Fruit fly (Drosophila melanogaster) whole organism, embryonic: ENCODE results near the gene Ugt301D1.
A peak's percentile ranks its signal among the peaks of the same experiment; 100 is the strongest.

Experiments used
- Aef1 ChIP-seq: fragments of 200-800 bp; sonication (Bioruptor generic); IDR thresholded peaks from 3 replicates; pipeline ENCODE4 v1.3.6; 2022; ENCODE audit warnings: missing biosample characterization, missing genetic modification characterization
- CG10543 ChIP-seq: fragments of 200-800 bp; sonication (Bioruptor generic); optimal IDR thresholded peaks from 3 replicates; lab custom pipeline; 2017; ENCODE audit warnings: missing biosample characterization, mild to moderate bottlenecking, missing genetic modification characterization, moderate library complexity
- CG12769 ChIP-seq: fragments of 200-800 bp; sonication (Bioruptor generic); optimal IDR thresholded peaks from 2 replicates; lab custom pipeline; 2019; ENCODE audit warnings: missing biosample characterization, mild to moderate bottlenecking, missing genetic modification characterization, moderate library complexity
- CG14441 ChIP-seq: fragments of 200-800 bp; sonication (Bioruptor generic); IDR thresholded peaks from 2 replicates; pipeline ENCODE4 v1.3.6; 2022; ENCODE audit warnings: missing biosample characterization, missing genetic modification characterization
- CG17612 ChIP-seq: fragments of 200-800 bp; sonication (Bioruptor generic); IDR thresholded peaks from 2 replicates; pipeline ENCODE4 v1.3.6; 2022; ENCODE audit warnings: missing biosample characterization, missing genetic modification characterization
- CG18599 ChIP-seq: fragments of 200-800 bp; sonication (Bioruptor generic); optimal IDR thresholded peaks from 3 replicates; lab custom pipeline; 2017; ENCODE audit warnings: missing biosample characterization, missing genetic modification characterization, mild to moderate bottlenecking, moderate library complexity, missing genetic modification reagents
- CG18764 ChIP-seq: fragments of 200-800 bp; sonication (Bioruptor generic); optimal IDR thresholded peaks from 3 replicates; lab custom pipeline; 2016; ENCODE audit warnings: missing biosample characterization, missing genetic modification characterization
- CG2116 ChIP-seq: fragments of 200-800 bp; sonication (Bioruptor generic); optimal IDR thresholded peaks from 3 replicates; lab custom pipeline; 2018; ENCODE audit warnings: missing biosample characterization, mild to moderate bottlenecking, missing genetic modification characterization
- CG2199 ChIP-seq: fragments of 200-800 bp; sonication (Bioruptor generic); IDR thresholded peaks from 3 replicates; pipeline ENCODE4 v1.3.6; 2022; ENCODE audit warnings: missing biosample characterization, missing genetic modification characterization
- CG3065 ChIP-seq: fragments of 200-800 bp; sonication (Bioruptor generic); optimal IDR thresholded peaks from 2 replicates; lab custom pipeline; 2016; ENCODE audit warnings: missing biosample characterization, missing genetic modification characterization
- CG6813 ChIP-seq: fragments of 200-800 bp; sonication (Bioruptor generic); optimal IDR thresholded peaks from 2 replicates; lab custom pipeline; 2017; ENCODE audit warnings: missing biosample characterization, missing genetic modification characterization, mild to moderate bottlenecking, moderate library complexity, missing genetic modification reagents
- CG8290 ChIP-seq, 3 experiments: fragments of 200-800 bp; sonication (Bioruptor generic); optimal IDR thresholded peaks; 2 replicates each; lab custom pipeline; 2016 to 2019; ENCODE audit warnings: missing biosample characterization in 3 of 3, missing genetic modification characterization in 3 of 3, mild to moderate bottlenecking in 2 of 3, moderate library complexity in 1 of 3
- Deaf1 ChIP-seq: fragments of 200-800 bp; optimal IDR thresholded peaks from 3 replicates; lab custom pipeline; 2019; ENCODE audit warnings: missing biosample characterization, mild to moderate bottlenecking, missing genetic modification characterization, moderate library complexity
- Doc2 ChIP-seq: fragments of 200-800 bp; sonication (Bioruptor generic); IDR thresholded peaks from 2 replicates; pipeline ENCODE4 v1.3.6; 2022; ENCODE audit warnings: missing biosample characterization, missing genetic modification characterization
- GATAe ChIP-seq: fragments of 200-800 bp; sonication (Bioruptor generic); conservative IDR thresholded peaks from 2 replicates; pipeline ENCODE4 v1.3.6; 2022; ENCODE audit warnings: missing biosample characterization, missing genetic modification characterization
- HHEX ChIP-seq: fragments of 200-800 bp; sonication (Bioruptor generic); optimal IDR thresholded peaks from 3 replicates; lab custom pipeline; 2017; ENCODE audit warnings: missing biosample characterization, mild to moderate bottlenecking, missing genetic modification characterization, missing genetic modification reagents
- HLHmδ ChIP-seq: fragments of 200-800 bp; sonication (Bioruptor generic); optimal IDR thresholded peaks from 2 replicates; lab custom pipeline; 2018; ENCODE audit warnings: missing biosample characterization, mild to moderate bottlenecking, missing genetic modification characterization, moderate library complexity
- Hey ChIP-seq: fragments of 200-800 bp; sonication (Bioruptor generic); optimal IDR thresholded peaks from 3 replicates; lab custom pipeline; 2018; ENCODE audit warnings: missing biosample characterization, mild to moderate bottlenecking, missing genetic modification characterization
- HmgZ ChIP-seq: fragments of 200-800 bp; sonication (Bioruptor generic); optimal IDR thresholded peaks from 2 replicates; lab custom pipeline; 2018; ENCODE audit warnings: missing biosample characterization, mild to moderate bottlenecking, missing genetic modification characterization
- Med ChIP-seq: fragments of 200-800 bp; sonication (Bioruptor generic); peaks from one replicate; lab custom pipeline; 2016; ENCODE audit warnings: missing biosample characterization, missing genetic modification characterization, mild to moderate bottlenecking, inconsistent platforms, moderate library complexity
- NFAT ChIP-seq: fragments of 200-800 bp; sonication (Bioruptor generic); IDR thresholded peaks from 2 replicates; pipeline ENCODE4 v1.3.6; 2022; ENCODE audit warnings: missing biosample characterization, missing genetic modification characterization
- Nf-YC ChIP-seq: fragments of 200-800 bp; optimal IDR thresholded peaks from 3 replicates; lab custom pipeline; 2019; ENCODE audit warnings: missing biosample characterization, mild to moderate bottlenecking, missing genetic modification characterization, moderate library complexity
- Ptx1 ChIP-seq: fragments of 200-800 bp; sonication (Bioruptor generic); IDR thresholded peaks from 2 replicates; pipeline ENCODE4 v1.3.6; 2022; ENCODE audit warnings: missing biosample characterization, missing genetic modification characterization
- Rx ChIP-seq: fragments of 200-800 bp; sonication (Bioruptor generic); IDR thresholded peaks from 2 replicates; pipeline ENCODE4 v1.3.6; 2022; ENCODE audit warnings: missing biosample characterization, missing genetic modification characterization
- Trl ChIP-seq, 3 experiments: fragments of >200 bp in 2 of 3; fragments of 200-800 bp in 1 of 3; sonication (Bioruptor generic) in 1 of 3; optimal IDR thresholded peaks; 2 replicates in 1 of 3; 3 replicates in 2 of 3; lab custom pipeline; 2016 to 2017; ENCODE audit warnings: missing biosample characterization in 1 of 3, missing genetic modification characterization in 1 of 3
- Xbp1 ChIP-seq: fragments of 200-800 bp; sonication (Bioruptor generic); optimal IDR thresholded peaks from 3 replicates; lab custom pipeline; 2016; ENCODE audit warnings: missing biosample characterization, mild to moderate bottlenecking, missing genetic modification characterization
- Xrp1 ChIP-seq: fragments of 200-800 bp; sonication (Bioruptor generic); IDR thresholded peaks from 2 replicates; pipeline ENCODE4 v1.3.6; 2022; ENCODE audit warnings: missing biosample characterization, missing genetic modification characterization
- caup ChIP-seq: fragments of 200-800 bp; sonication (Bioruptor generic); optimal IDR thresholded peaks from 3 replicates; lab custom pipeline; 2017; ENCODE audit warnings: missing biosample characterization, mild to moderate bottlenecking, missing genetic modification characterization, moderate library complexity; ENCODE audit not compliant: severe bottlenecking
- cg ChIP-seq: fragments of 200-800 bp; sonication (Bioruptor generic); optimal IDR thresholded peaks from 3 replicates; lab custom pipeline; 2019; ENCODE audit warnings: missing biosample characterization, mild to moderate bottlenecking, missing genetic modification characterization, moderate library complexity
- crol ChIP-seq: fragments of 200-800 bp; sonication (Bioruptor generic); IDR thresholded peaks from 2 replicates; pipeline ENCODE4 v1.3.6; 2022; ENCODE audit warnings: missing biosample characterization, missing genetic modification characterization
- cwo ChIP-seq: fragments of 200-800 bp; sonication (Bioruptor generic); optimal IDR thresholded peaks from 3 replicates; lab custom pipeline; 2017; ENCODE audit warnings: missing biosample characterization, missing genetic modification characterization, mild to moderate bottlenecking, moderate library complexity, missing genetic modification reagents
- dan ChIP-seq: fragments of 200-800 bp; sonication (Bioruptor generic); IDR thresholded peaks from 2 replicates; pipeline ENCODE4 v1.3.6; 2022; ENCODE audit warnings: missing biosample characterization, missing genetic modification characterization
- ewg ChIP-seq: fragments of 200-800 bp; sonication (Bioruptor generic); optimal IDR thresholded peaks from 3 replicates; lab custom pipeline; 2017; ENCODE audit warnings: mild to moderate bottlenecking, missing biosample characterization, missing genetic modification reagents, missing genetic modification characterization
- exex ChIP-seq: fragments of 200-800 bp; sonication (Bioruptor generic); optimal IDR thresholded peaks from 4 replicates; lab custom pipeline; 2018; ENCODE audit warnings: missing biosample characterization, mild to moderate bottlenecking, missing genetic modification characterization, moderate library complexity
- lab ChIP-seq: fragments of 200-800 bp; sonication (Bioruptor generic); optimal IDR thresholded peaks from 3 replicates; lab custom pipeline; 2017; ENCODE audit warnings: missing biosample characterization, missing genetic modification characterization, mild to moderate bottlenecking, moderate library complexity, missing genetic modification reagents
- lov ChIP-seq, 2 experiments: fragments of 200-800 bp in 1 of 2; fragments of >200 bp in 1 of 2; sonication (Bioruptor generic) in 1 of 2; IDR thresholded peaks in 1 of 2; optimal IDR thresholded peaks in 1 of 2; 2 replicates in 1 of 2; 3 replicates in 1 of 2; pipeline versions ENCODE4 v1.3.6 to Lab custom; 2017 to 2022; ENCODE audit warnings: missing biosample characterization in 1 of 2, missing genetic modification characterization in 1 of 2
- mirr ChIP-seq: fragments of 200-800 bp; sonication (Bioruptor generic); optimal IDR thresholded peaks from 3 replicates; lab custom pipeline; 2018; ENCODE audit warnings: missing biosample characterization, mild to moderate bottlenecking, missing genetic modification characterization
- nau ChIP-seq: fragments of 200-800 bp; sonication (Bioruptor generic); optimal IDR thresholded peaks from 3 replicates; lab custom pipeline; 2017; ENCODE audit warnings: missing biosample characterization, mild to moderate bottlenecking, missing genetic modification characterization, missing genetic modification reagents
- onecut ChIP-seq: fragments of 200-800 bp; sonication (Bioruptor generic); IDR thresholded peaks from 2 replicates; pipeline ENCODE4 v1.3.6; 2022; ENCODE audit warnings: missing biosample characterization, missing genetic modification characterization
- rib ChIP-seq: fragments of 200-800 bp; sonication (Bioruptor generic); IDR thresholded peaks from 2 replicates; pipeline ENCODE4 v1.3.6; 2022; ENCODE audit warnings: missing biosample characterization, missing genetic modification characterization
- sens ChIP-seq: fragments of 200-800 bp; sonication (Bioruptor generic); peaks from one replicate; lab custom pipeline; 2016; ENCODE audit warnings: missing biosample characterization, missing genetic modification characterization
- sr ChIP-seq: fragments of 200-800 bp; sonication (Bioruptor generic); IDR thresholded peaks from 3 replicates; pipeline ENCODE4 v1.3.6; 2022; ENCODE audit warnings: missing biosample characterization, missing genetic modification characterization
- stc ChIP-seq: fragments of 200-800 bp; sonication (Bioruptor generic); IDR thresholded peaks from 2 replicates; pipeline ENCODE4 v1.3.6; 2022; ENCODE audit warnings: missing biosample characterization, missing genetic modification characterization
- sug ChIP-seq: fragments of 200-800 bp; optimal IDR thresholded peaks from 2 replicates; lab custom pipeline; 2019; ENCODE audit warnings: missing biosample characterization, mild to moderate bottlenecking, missing genetic modification characterization, moderate library complexity
- tna ChIP-seq: fragments of 200-800 bp; sonication (Bioruptor generic); IDR thresholded peaks from 2 replicates; pipeline ENCODE4 v1.3.6; 2022; ENCODE audit warnings: missing biosample characterization, missing genetic modification characterization; ENCODE audit not compliant: partially characterized antibody
- vvl ChIP-seq: fragments of 200-800 bp; sonication (Bioruptor generic); IDR thresholded peaks from 2 replicates; pipeline ENCODE4 v1.3.6; 2022; ENCODE audit warnings: missing biosample characterization, missing genetic modification characterization
- wek ChIP-seq: fragments of 200-800 bp; sonication (Bioruptor generic); optimal IDR thresholded peaks from 3 replicates; lab custom pipeline; 2018; ENCODE audit warnings: missing biosample characterization, mild to moderate bottlenecking, missing genetic modification characterization, moderate library complexity
- z ChIP-seq: fragments of 200-800 bp; sonication (Bioruptor generic); IDR thresholded peaks from 3 replicates; pipeline ENCODE4 v1.3.6; 2022; ENCODE audit warnings: missing biosample characterization, missing genetic modification characterization

Gene Ugt301D1

dm6 chr2L:18561522-18562119 is 52.3 kb downstream of the Ugt301D1 start:
- peak; percentile 36 for TF ChIP-seq CG10543 (GFP tag; lab: Kevin White, UChicago)
- no peak for TF ChIP-seq wek (GFP tag; lab: Kevin White, UChicago)
- TF ChIP-seq lov (optimal IDR thresholded peaks at IDR 0.05; lab: Kevin White, UChicago), result no peak
- 0 out of 3 replicates have a peak, but pooled peaks have one; percentile 26 for TF ChIP-seq lov (GFP tag; IDR thresholded peaks at IDR 0.05; lab: Robert Waterston, UW)
- TF ChIP-seq Doc2 (GFP tag; lab: Robert Waterston, UW), result no peak
- peak; percentile 11 for TF ChIP-seq CG18599 (GFP tag; lab: Kevin White, UChicago)
- TF ChIP-seq onecut (GFP tag; lab: Robert Waterston, UW), result no peak
- peak; percentile 42 for TF ChIP-seq exex (tag; lab: Kevin White, UChicago)
- TF ChIP-seq Xrp1 (GFP tag; lab: Robert Waterston, UW), result 0 out of 2 replicates have a peak, but pooled peaks have one; percentile 5
- peak; percentile 35 for TF ChIP-seq vvl (GFP tag; lab: Robert Waterston, UW)
- TF ChIP-seq sug (tag; lab: Kevin White, UChicago), result peak; percentile 40
- no peak for TF ChIP-seq tna
- peak; percentile 42; the same call in 1 of the 2 replicates for TF ChIP-seq Ptx1 (GFP tag; lab: Robert Waterston, UW)
- TF ChIP-seq CG3065 (GFP tag; lab: Kevin White, UChicago), result no peak
- no peak for TF ChIP-seq Xbp1 (GFP tag; lab: Kevin White, UChicago)
- no peak for TF ChIP-seq CG6813 (GFP tag; lab: Kevin White, UChicago)
- no peak for TF ChIP-seq HHEX (GFP tag; lab: Kevin White, UChicago)
- TF ChIP-seq HmgZ, result peak; percentile 45
- TF ChIP-seq NFAT (GFP tag; lab: Robert Waterston, UW), result peak; percentile 45; the same call in 1 of the 2 replicates
- TF ChIP-seq Trl (optimal IDR thresholded peaks at IDR 0.05; lab: Kevin White, UChicago), result peak; percentile 12 to 24
- TF ChIP-seq Trl (GFP tag; optimal IDR thresholded peaks at IDR 0.05; lab: Kevin White, UChicago), result no peak
- TF ChIP-seq Rx (GFP tag; lab: Robert Waterston, UW), result no peak
- TF ChIP-seq cwo (GFP tag; lab: Kevin White, UChicago), result peak; percentile 38
- TF ChIP-seq Hey (tag; lab: Kevin White, UChicago), result peak; percentile 1
- peak; percentile 82 for TF ChIP-seq z (GFP tag; lab: Robert Waterston, UW)
- TF ChIP-seq Deaf1 (tag; lab: Kevin White, UChicago), result peak; percentile 62
- peak; percentile 58 for TF ChIP-seq HLHmδ
- TF ChIP-seq caup, result peak; percentile 5
- TF ChIP-seq rib, result peak; percentile 55; the same call in 1 of the 2 replicates
- TF ChIP-seq CG17612, result no peak
- peak; percentile 59 for TF ChIP-seq Aef1 (GFP tag; lab: Robert Waterston, UW)
- no peak; the same call in 1 of the 2 replicates for TF ChIP-seq CG14441 (GFP tag; lab: Robert Waterston, UW)
- TF ChIP-seq dan, result no peak
- TF ChIP-seq sens (GFP tag; lab: Kevin White, UChicago), result peak; percentile 51
- TF ChIP-seq crol (GFP tag; lab: Robert Waterston, UW), result peak; percentile 99
- TF ChIP-seq CG2199 (GFP tag; lab: Robert Waterston, UW), result peak; percentile 52; the same call in 1 of the 3 replicates
- no peak for TF ChIP-seq CG2116
- peak; percentile 36 for TF ChIP-seq CG12769 (tag; lab: Kevin White, UChicago)
- peak; percentile 86 for TF ChIP-seq mirr
- TF ChIP-seq lab (GFP tag; lab: Kevin White, UChicago), result peak; percentile 41
- peak; percentile 83 for TF ChIP-seq GATAe (GFP tag; lab: Robert Waterston, UW)
- peak; percentile 20; the same call in 1 of the 3 replicates for TF ChIP-seq sr (GFP tag; lab: Robert Waterston, UW)
- peak; percentile 12 for TF ChIP-seq Med (GFP tag; lab: Kevin White, UChicago)
- TF ChIP-seq nau (GFP tag; lab: Kevin White, UChicago), result peak; percentile 8
- TF ChIP-seq Nf-YC (tag; lab: Kevin White, UChicago), result no peak
- no peak for TF ChIP-seq CG18764 (GFP tag; lab: Kevin White, UChicago)
- peak; percentile 56 for TF ChIP-seq cg (GFP tag; lab: Kevin White, UChicago)
- TF ChIP-seq CG8290 (GFP tag; optimal IDR thresholded peaks at IDR 0.05; lab: Kevin White, UChicago), result no peak
- TF ChIP-seq CG8290 (tag; optimal IDR thresholded peaks at IDR 0.05; lab: Kevin White, UChicago), result peak in 1 of 2 experiments; percentile 31
- TF ChIP-seq stc, result 0 out of 2 replicates have a peak, but pooled peaks have one; percentile 6
- no peak for TF ChIP-seq ewg (GFP tag; lab: Kevin White, UChicago)
